Fruit fly (Drosophila melanogaster): ENCODE results near the gene CG15803.

CG15803 gene

DNA sequence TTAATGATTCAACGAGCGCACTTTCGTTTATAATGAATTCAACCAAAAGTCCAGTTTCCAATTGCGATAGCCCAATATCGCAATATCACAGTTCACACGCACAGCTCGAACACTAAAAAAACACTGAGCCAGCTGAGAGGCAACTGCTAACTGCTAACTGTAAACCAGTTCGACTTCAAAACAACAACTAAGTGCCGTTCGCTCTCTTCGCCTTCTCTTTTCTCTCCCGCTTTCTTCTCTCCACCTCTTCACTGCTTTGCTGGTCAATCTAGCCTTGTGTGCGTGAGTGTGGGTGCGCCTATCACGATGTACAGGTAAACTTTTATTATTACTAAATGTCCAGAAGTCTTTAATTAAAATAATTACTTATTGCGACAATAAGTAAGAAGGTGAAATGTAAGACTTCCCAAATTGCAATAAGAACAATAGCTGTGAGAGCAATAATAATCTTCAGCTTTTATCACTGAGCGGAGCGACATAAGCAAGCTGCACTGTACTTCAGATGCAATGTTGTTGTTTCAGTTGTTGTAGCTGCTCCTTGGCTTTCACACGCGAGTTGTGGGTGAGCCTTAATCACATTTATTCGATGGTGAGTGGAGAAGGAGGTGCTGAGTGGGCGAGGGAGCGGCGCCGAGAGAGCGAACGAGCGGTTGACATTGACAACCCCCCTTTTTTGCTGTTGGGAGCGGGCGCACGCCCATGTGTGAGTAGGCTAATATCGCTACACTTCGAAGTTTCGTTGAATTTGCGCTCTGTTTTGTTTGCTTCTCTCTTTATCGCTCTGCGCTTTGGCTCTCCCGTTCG lies 36.5 kb upstream of the CG15803 start, which contains the start of gene Vti1b (continued):
- peak; percentile 98 for TF ChIP-seq topi (GFP tag; optimal IDR thresholded peaks at IDR 0.05)
- TF ChIP-seq OdsH (GFP tag; optimal IDR thresholded peaks at IDR 0.05) = peak; percentile 99
- peak; percentile 98 for TF ChIP-seq eg (GFP tag; IDR thresholded peaks at IDR 0.05)
- TF ChIP-seq CG8119 (GFP tag; IDR thresholded peaks at IDR 0.05) = peak; percentile 99
- peak; percentile 93 for TF ChIP-seq CG6854 (GFP tag; optimal IDR thresholded peaks at IDR 0.05)
- peak; percentile 97 for TF ChIP-seq lz (GFP tag; optimal IDR thresholded peaks at IDR 0.05)
- TF ChIP-seq CG9139 (GFP tag; optimal IDR thresholded peaks at IDR 0.05) = peak; percentile 91
- TF ChIP-seq Met (GFP tag; optimal IDR thresholded peaks at IDR 0.05) = peak; percentile 98
- peak; percentile 94 for TF ChIP-seq CG1621 (tag; optimal IDR thresholded peaks at IDR 0.05)
- peak; percentile 98 for TF ChIP-seq Smox (GFP tag; optimal IDR thresholded peaks at IDR 0.05)
- peak; percentile 94 for TF ChIP-seq CG3032 (tag; optimal IDR thresholded peaks at IDR 0.05)
- peak; percentile 94 for TF ChIP-seq CG6808 (GFP tag; optimal IDR thresholded peaks at IDR 0.05)
- peak; percentile 93 for TF ChIP-seq CG16779 (tag; optimal IDR thresholded peaks at IDR 0.05)
- peak; percentile 99 for TF ChIP-seq Sox14 (GFP tag; optimal IDR thresholded peaks at IDR 0.05)
- peak; percentile 97 for TF ChIP-seq CG11902 (GFP tag; optimal IDR thresholded peaks at IDR 0.05)
- TF ChIP-seq CG15336 (GFP tag; IDR thresholded peaks at IDR 0.05) = peak; percentile 99
- TF ChIP-seq fkh (GFP tag; optimal IDR thresholded peaks at IDR 0.05) = peak; percentile 71
- peak; percentile 95 for TF ChIP-seq Gug (GFP tag; IDR thresholded peaks at IDR 0.05)
- peak; percentile 99 for TF ChIP-seq CG3919 (GFP tag; optimal IDR thresholded peaks at IDR 0.05)
- peak; percentile 98 for TF ChIP-seq net (GFP tag; optimal IDR thresholded peaks at IDR 0.05)
- peak; percentile 98 for TF ChIP-seq esn (GFP tag; optimal IDR thresholded peaks at IDR 0.05)
- TF ChIP-seq CG11294 (GFP tag; IDR thresholded peaks at IDR 0.05) = peak; percentile 97
- peak; percentile 95 for TF ChIP-seq Hr38 (GFP tag; optimal IDR thresholded peaks at IDR 0.05)
- TF ChIP-seq CG7368 (GFP tag; optimal IDR thresholded peaks at IDR 0.05) = peak; percentile 97
- peak; percentile 98 for TF ChIP-seq CG34406 (GFP tag; optimal IDR thresholded peaks at IDR 0.05)
- TF ChIP-seq CG32006 (GFP tag; optimal IDR thresholded peaks at IDR 0.05) = peak; percentile 99
- TF ChIP-seq acj6 (GFP tag; optimal IDR thresholded peaks at IDR 0.05) = peak; percentile 99
- peak; percentile 98 for TF ChIP-seq CG6792 (GFP tag; optimal IDR thresholded peaks at IDR 0.05)
- TF ChIP-seq dac (GFP tag; optimal IDR thresholded peaks at IDR 0.05) = peak; percentile 95
- TF ChIP-seq CG8632 (GFP tag; optimal IDR thresholded peaks at IDR 0.05) = peak; percentile 98

DNA sequence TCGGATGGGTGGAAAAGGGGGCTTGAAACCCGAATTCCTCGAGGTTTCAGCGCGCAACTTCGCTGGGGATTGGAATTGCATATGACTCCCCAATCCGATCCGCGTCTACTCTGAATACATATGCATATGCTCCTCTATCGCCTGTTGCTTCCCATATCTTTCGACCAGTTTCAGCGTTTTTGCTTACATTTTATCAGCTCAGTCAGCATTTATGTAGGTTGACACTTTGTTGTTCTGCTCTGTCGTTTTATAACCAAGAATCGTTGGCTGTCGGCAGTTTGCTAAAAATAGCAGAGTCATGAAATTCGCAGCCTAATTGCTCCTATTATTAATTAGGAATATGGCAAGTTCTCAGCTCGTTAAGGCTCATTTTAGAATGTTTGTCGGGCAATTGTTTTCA lies 35.2 kb upstream of the CG15803 start:
- TF ChIP-seq spab (GFP tag; optimal IDR thresholded peaks at IDR 0.05) = no peak
- TF ChIP-seq dsx (GFP tag; optimal IDR thresholded peaks at IDR 0.05; ENCODE audit: poor library complexity, severe bottlenecking) = peak; percentile 50
- TF ChIP-seq Sox14 (GFP tag; optimal IDR thresholded peaks at IDR 0.05) = no peak
- no peak for TF ChIP-seq ss (GFP tag; optimal IDR thresholded peaks at IDR 0.05)

DNA sequence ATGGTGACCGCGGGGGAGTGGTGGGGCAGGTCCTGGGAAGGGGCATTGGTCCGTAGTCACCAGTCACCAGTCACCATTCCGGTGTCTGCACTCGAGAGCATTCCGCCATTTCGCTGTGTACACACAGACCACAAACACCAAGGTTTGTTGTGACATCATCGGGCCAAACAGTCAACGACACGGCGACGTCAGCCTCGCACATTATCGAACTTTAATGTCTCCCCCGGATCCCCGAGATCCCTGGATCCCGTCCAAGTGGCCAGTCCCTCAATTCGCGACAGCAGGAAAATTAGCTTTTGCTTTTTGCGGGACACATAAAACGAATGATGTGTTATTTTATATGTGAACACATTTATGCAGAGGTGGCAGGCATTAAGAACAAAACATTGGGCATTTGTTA lies 34.3 kb upstream of the CG15803 start:
- TF ChIP-seq CG11294 (GFP tag; IDR thresholded peaks at IDR 0.05) (no peak), vri (GFP tag; optimal IDR thresholded peaks at IDR 0.05) (peak; percentile 92)

DNA sequence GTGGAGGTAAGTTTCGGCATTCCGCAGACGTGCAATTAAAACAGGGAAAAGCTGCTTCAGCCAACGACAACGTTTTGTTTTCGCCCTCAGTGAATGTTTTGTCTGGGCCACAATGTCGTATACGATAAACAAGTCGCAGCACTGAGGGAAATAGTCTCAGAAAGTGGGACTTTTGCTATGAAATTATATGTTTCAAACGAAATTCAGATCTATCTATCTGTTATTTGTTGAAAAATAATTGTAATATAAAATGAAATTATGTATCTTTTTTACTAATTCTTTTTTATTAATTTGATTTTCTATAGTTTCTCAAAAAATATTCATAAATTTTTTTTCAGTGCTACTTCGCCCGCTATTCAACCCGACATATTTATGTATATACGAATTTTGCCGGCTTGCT lies 32.9 kb upstream of the CG15803 start:
- peak; percentile 72 for TF ChIP-seq Sox102F (GFP tag; optimal IDR thresholded peaks at IDR 0.05)
- no peak for TF ChIP-seq CG6854 (GFP tag; optimal IDR thresholded peaks at IDR 0.05)
- peak; percentile 92 for TF ChIP-seq Eip78C (GFP tag)
- peak; percentile 81 for TF ChIP-seq CG34406 (GFP tag; optimal IDR thresholded peaks at IDR 0.05)
- peak; percentile 42 for TF ChIP-seq CG7368 (GFP tag; optimal IDR thresholded peaks at IDR 0.05)
- TF ChIP-seq Eip93F (GFP tag; optimal IDR thresholded peaks at IDR 0.05) = no peak
- TF ChIP-seq salr (GFP tag; optimal IDR thresholded peaks at IDR 0.05) = peak in 1 of 2 experiments; percentile 78
- TF ChIP-seq acj6 (GFP tag; optimal IDR thresholded peaks at IDR 0.05) = peak; percentile 83
- peak; percentile 82 for TF ChIP-seq achi (GFP tag; optimal IDR thresholded peaks at IDR 0.05)
- TF ChIP-seq CG11762 (GFP tag; optimal IDR thresholded peaks at IDR 0.05; ENCODE audit: insufficient read depth) = no peak
- TF ChIP-seq CG31627 (GFP tag; optimal IDR thresholded peaks at IDR 0.05) = peak; percentile 64
- TF ChIP-seq CG8119 (GFP tag; IDR thresholded peaks at IDR 0.05) = peak; percentile 87
- TF ChIP-seq Blimp-1 (GFP tag; optimal IDR thresholded peaks at IDR 0.05) = no peak
- TF ChIP-seq topi (GFP tag; optimal IDR thresholded peaks at IDR 0.05) = no peak
- peak; percentile 82 for TF ChIP-seq dsx (GFP tag; optimal IDR thresholded peaks at IDR 0.05; ENCODE audit: poor library complexity, severe bottlenecking)
- peak; percentile 73; the same call in 1 of the 3 replicates for TF ChIP-seq CG6163 (GFP tag; IDR thresholded peaks at IDR 0.05)
- TF ChIP-seq Gug (GFP tag; IDR thresholded peaks at IDR 0.05) = peak; percentile 53
- no peak for TF ChIP-seq CG16779 (tag; optimal IDR thresholded peaks at IDR 0.05)
- TF ChIP-seq OdsH (GFP tag; optimal IDR thresholded peaks at IDR 0.05) = no peak
- TF ChIP-seq Lpt (GFP tag; optimal IDR thresholded peaks at IDR 0.05) = peak; percentile 46
- no peak for TF ChIP-seq ss (GFP tag; optimal IDR thresholded peaks at IDR 0.05)
